Fruit fly (Drosophila melanogaster): ENCODE results near the gene Cdk5alpha.

dm6 chr2L:10344029-10344606 lies 33.4 kb upstream of the Cdk5alpha start, which contains the start of gene Frmd5:
- TF ChIP-seq OdsH (GFP tag; optimal IDR thresholded peaks at IDR 0.05) (no peak), pan (optimal IDR thresholded peaks at IDR 0.05) (no peak), brk (GFP tag; optimal IDR thresholded peaks at IDR 0.05) (no peak), br (GFP tag; optimal IDR thresholded peaks at IDR 0.05) (no peak)

Measured in whole organism, wandering third instar larva.